Fruit fly (Drosophila melanogaster) whole organism, adult: ENCODE measurements around the gene Rh7.

Experiments used
- CG11617 ChIP-seq: fragments of 200-800 bp; sonication (Bioruptor generic); optimal IDR thresholded peaks from 2 replicates; lab custom pipeline; 2017; ENCODE audit warnings: mild to moderate bottlenecking, missing biosample characterization, missing genetic modification reagents, missing genetic modification characterization
- CG12768 ChIP-seq: fragments of 200-800 bp; sonication (Bioruptor generic); optimal IDR thresholded peaks from 2 replicates; lab custom pipeline; 2017; ENCODE audit warnings: missing biosample characterization, missing genetic modification characterization, mild to moderate bottlenecking, moderate library complexity, missing genetic modification reagents
- CG14711 ChIP-seq: fragments of 200-800 bp; sonication (Bioruptor generic); optimal IDR thresholded peaks from 2 replicates; lab custom pipeline; 2018; ENCODE audit warnings: missing biosample characterization, mild to moderate bottlenecking, missing genetic modification characterization, moderate library complexity
- CG1620 ChIP-seq: fragments of 200-800 bp; sonication (Bioruptor generic); optimal IDR thresholded peaks from 2 replicates; lab custom pipeline; 2016; ENCODE audit warnings: missing biosample characterization, missing genetic modification characterization
- CG33017 ChIP-seq: fragments of 200-800 bp; sonication (Bioruptor generic); optimal IDR thresholded peaks from 2 replicates; lab custom pipeline; 2018; ENCODE audit warnings: missing biosample characterization, mild to moderate bottlenecking, missing genetic modification characterization, moderate library complexity
- CG5204 ChIP-seq: fragments of 200-800 bp; sonication (Bioruptor generic); optimal IDR thresholded peaks from 2 replicates; lab custom pipeline; 2016; ENCODE audit warnings: missing biosample characterization, missing genetic modification characterization
- CG7045 ChIP-seq: fragments of 200-800 bp; sonication (Bioruptor generic); optimal IDR thresholded peaks from 2 replicates; lab custom pipeline; 2017; ENCODE audit warnings: missing biosample characterization, mild to moderate bottlenecking, missing genetic modification characterization
- CG7101 ChIP-seq: fragments of 200-800 bp; sonication (Bioruptor generic); optimal IDR thresholded peaks from 2 replicates; lab custom pipeline; 2018; ENCODE audit warnings: missing biosample characterization, mild to moderate bottlenecking, missing genetic modification characterization, moderate library complexity
- Clk ChIP-seq: fragments of 200-800 bp; sonication (Bioruptor generic); optimal IDR thresholded peaks from 2 replicates; lab custom pipeline; 2017; ENCODE audit warnings: missing biosample characterization, missing genetic modification characterization
- Crg-1 ChIP-seq: fragments of 200-800 bp; sonication (Bioruptor generic); optimal IDR thresholded peaks from 2 replicates; lab custom pipeline; 2016; ENCODE audit warnings: missing biosample characterization, missing genetic modification characterization
- Hr96 ChIP-seq: fragments of 200-800 bp; sonication (Bioruptor generic); optimal IDR thresholded peaks from 2 replicates; lab custom pipeline; 2016; ENCODE audit warnings: missing biosample characterization, missing genetic modification characterization
- Mnt ChIP-seq: fragments of 200-800 bp; sonication (Bioruptor generic); optimal IDR thresholded peaks from 2 replicates; lab custom pipeline; 2016; ENCODE audit warnings: missing biosample characterization, mild to moderate bottlenecking, missing genetic modification characterization
- bab1 ChIP-seq: fragments of 200-800 bp; sonication (Bioruptor generic); optimal IDR thresholded peaks from 3 replicates; lab custom pipeline; 2019; ENCODE audit warnings: missing biosample characterization, mild to moderate bottlenecking, missing genetic modification characterization, moderate library complexity
- cic ChIP-seq: fragments of 200-800 bp; sonication (Bioruptor generic); optimal IDR thresholded peaks from 2 replicates; lab custom pipeline; 2017; ENCODE audit warnings: missing biosample characterization, mild to moderate bottlenecking, missing genetic modification characterization, moderate library complexity
- cnc ChIP-seq, 2 experiments: fragments of >200 bp; optimal IDR thresholded peaks; 2 replicates each; lab custom pipeline; 2017
- kay ChIP-seq: fragments of 200-800 bp; sonication (Bioruptor generic); peaks from one replicate; lab custom pipeline; 2016; ENCODE audit warnings: missing biosample characterization, missing genetic modification characterization, borderline replicate concordance
- ovo ChIP-seq: fragments of 200-800 bp; sonication (Bioruptor generic); optimal IDR thresholded peaks from 2 replicates; lab custom pipeline; 2016; ENCODE audit warnings: missing biosample characterization, missing genetic modification characterization
- pad ChIP-seq: fragments of 200-800 bp; sonication (Bioruptor generic); optimal IDR thresholded peaks from 3 replicates; lab custom pipeline; 2017; ENCODE audit warnings: missing biosample characterization, missing genetic modification characterization, mild to moderate bottlenecking, moderate library complexity, missing genetic modification reagents
- tj ChIP-seq: fragments of 200-800 bp; sonication (Bioruptor generic); optimal IDR thresholded peaks from 3 replicates; lab custom pipeline; 2017; ENCODE audit warnings: missing biosample characterization, mild to moderate bottlenecking, missing genetic modification characterization, moderate library complexity
- toe ChIP-seq: fragments of 200-800 bp; sonication (Bioruptor generic); optimal IDR thresholded peaks from 2 replicates; lab custom pipeline; 2016; ENCODE audit warnings: missing biosample characterization, missing genetic modification characterization

Gene Rh7

DNA sequence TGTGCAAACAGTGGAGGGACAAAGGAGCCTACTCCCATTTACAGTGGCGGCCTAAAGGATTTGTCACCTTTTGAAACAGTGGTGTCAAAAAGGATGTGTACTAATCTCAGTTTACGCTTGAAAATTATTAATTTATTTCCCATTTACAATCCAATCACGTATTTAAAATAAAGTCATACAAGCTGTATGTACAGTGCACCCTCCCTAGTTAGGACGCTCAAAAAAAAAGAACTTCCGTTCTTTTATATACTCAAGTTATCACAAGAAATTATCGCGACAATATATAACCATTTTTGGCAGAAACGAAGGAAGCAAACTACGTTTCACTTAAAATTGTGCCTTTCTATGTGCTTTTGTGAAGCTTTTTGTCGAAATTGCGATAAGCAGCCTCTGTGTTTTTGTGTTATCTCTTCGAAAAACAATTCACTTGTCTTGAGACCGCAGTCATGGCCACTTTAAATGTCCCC is 36.0 kb downstream of the Rh7 start:
- TF ChIP-seq CG1620 (GFP tag; lab: Kevin White, UChicago) (peak; percentile 26), CG7101 (tag; lab: Kevin White, UChicago) (peak; percentile 29), CG14711 (tag; lab: Kevin White, UChicago) (peak; percentile 35), CG12768 (no peak), cic (GFP tag; lab: Kevin White, UChicago) (no peak), toe (no peak), CG11617 (GFP tag; lab: Kevin White, UChicago) (peak; percentile 19), Clk (GFP tag; lab: Kevin White, UChicago) (no peak), tj (no peak), ovo (GFP tag; lab: Kevin White, UChicago) (no peak), CG33017 (tag; lab: Kevin White, UChicago) (peak; percentile 33), Mnt (no peak), CG5204 (GFP tag; lab: Kevin White, UChicago) (no peak), Crg-1 (peak; percentile 12), bab1 (GFP tag; lab: Kevin White, UChicago) (no peak), CG7045 (GFP tag; lab: Kevin White, UChicago) (peak; percentile 49), Hr96 (GFP tag; lab: Kevin White, UChicago) (no peak), kay (GFP tag; lab: Kevin White, UChicago) (no peak), pad (GFP tag; lab: Kevin White, UChicago) (peak; percentile 7), cnc (optimal IDR thresholded peaks at IDR 0.05; lab: Kevin White, UChicago) (no peak)

DNA sequence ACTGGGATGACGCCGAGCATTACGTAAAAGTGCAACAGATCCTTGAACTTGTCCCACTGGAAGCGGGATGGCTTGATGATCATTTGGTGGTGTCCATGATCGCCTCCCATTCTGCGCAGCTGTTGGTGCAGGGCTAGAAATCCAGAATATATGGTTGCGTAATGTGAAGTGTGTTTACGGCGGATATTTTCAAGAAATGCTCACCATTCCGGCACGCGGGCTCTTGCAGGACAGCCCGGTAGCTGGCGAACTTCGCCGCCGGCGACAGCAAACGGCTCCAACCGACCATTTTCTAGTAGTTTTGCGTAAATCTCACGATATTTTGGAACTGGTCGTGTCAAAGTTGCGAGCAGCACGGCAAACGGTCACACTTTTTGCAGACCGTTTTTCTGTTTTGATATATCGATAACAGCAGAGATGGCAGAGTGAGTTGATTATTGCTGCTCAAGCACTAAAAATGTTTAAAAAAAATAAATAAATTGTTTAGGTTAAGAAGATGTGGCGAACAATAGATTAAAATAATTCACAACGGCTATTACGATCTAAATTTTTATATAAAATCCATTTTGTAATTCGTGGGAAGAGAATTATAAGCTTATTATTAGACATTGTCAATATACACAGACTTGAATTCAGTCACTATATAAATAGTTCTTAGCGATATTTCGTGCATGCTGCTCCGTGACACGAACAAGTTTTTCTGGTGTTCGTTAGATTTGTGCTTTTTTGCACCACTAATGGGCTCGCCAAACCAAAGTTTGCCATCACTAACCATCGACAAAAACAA is 37.0 kb downstream of the Rh7 start, which contains the start of the genes ND-SGDH and RhoGAP68F:
Gene ND-SGDH (minus strand): TSS at position 472 of the 787 bp plus-strand sequence.
Gene RhoGAP68F (plus strand): TSS at position 756 of the 787 bp plus-strand sequence.
- TF ChIP-seq CG7101 (tag; lab: Kevin White, UChicago) (peak; percentile 83), tj (peak; percentile 90), cnc (optimal IDR thresholded peaks at IDR 0.05; lab: Kevin White, UChicago) (no peak), CG33017 (tag; lab: Kevin White, UChicago) (peak; percentile 73), CG1620 (GFP tag; lab: Kevin White, UChicago) (peak; percentile 85), toe (peak; percentile 94), CG7045 (GFP tag; lab: Kevin White, UChicago) (peak; percentile 87), CG12768 (peak; percentile 88), CG14711 (tag; lab: Kevin White, UChicago) (peak; percentile 68), pad (GFP tag; lab: Kevin White, UChicago) (peak; percentile 70), bab1 (GFP tag; lab: Kevin White, UChicago) (peak; percentile 69), cic (GFP tag; lab: Kevin White, UChicago) (peak; percentile 48), Crg-1 (peak; percentile 77), Clk (GFP tag; lab: Kevin White, UChicago) (peak; percentile 85), Mnt (peak; percentile 73), CG11617 (GFP tag; lab: Kevin White, UChicago) (peak; percentile 85), kay (GFP tag; lab: Kevin White, UChicago) (no peak), Hr96 (GFP tag; lab: Kevin White, UChicago) (peak; percentile 88), ovo (GFP tag; lab: Kevin White, UChicago) (peak; percentile 61), CG5204 (GFP tag; lab: Kevin White, UChicago) (no peak)

DNA sequence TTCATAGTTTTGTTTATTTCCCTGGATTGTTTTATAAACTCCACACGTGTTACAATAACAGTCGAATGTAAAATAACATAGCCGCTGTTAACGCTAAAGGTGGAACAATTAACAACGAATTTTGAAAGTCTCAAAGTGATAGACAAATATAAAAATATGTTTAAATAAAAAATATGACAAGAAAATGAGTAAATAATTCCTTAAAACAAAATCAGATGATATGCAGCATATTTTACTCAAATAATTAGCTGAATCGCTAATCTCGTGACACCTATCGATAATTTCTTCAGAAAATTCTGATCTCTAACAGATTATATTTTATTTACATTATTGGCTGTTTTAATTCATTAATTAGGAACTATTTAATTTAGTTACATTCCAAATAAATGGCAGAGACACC is 38.7 kb downstream of the Rh7 start, which contains the start of the genes CG5645 and Atg12:
Gene CG5645 (minus strand): TSS at position 77 of the 400 bp plus-strand sequence.
Gene Atg12 (plus strand): TSS at position 338 of the 400 bp plus-strand sequence.
- TF ChIP-seq bab1 (GFP tag; lab: Kevin White, UChicago) (peak; percentile 93), tj (peak; percentile 46), CG5204 (GFP tag; lab: Kevin White, UChicago) (no peak), Mnt (peak; percentile 75), toe (peak; percentile 50), kay (GFP tag; lab: Kevin White, UChicago) (no peak), ovo (GFP tag; lab: Kevin White, UChicago) (no peak), Hr96 (GFP tag; lab: Kevin White, UChicago) (peak; percentile 24), Clk (GFP tag; lab: Kevin White, UChicago) (peak; percentile 1), Crg-1 (no peak), CG11617 (GFP tag; lab: Kevin White, UChicago) (peak; percentile 68), CG7045 (GFP tag; lab: Kevin White, UChicago) (peak; percentile 74), CG14711 (tag; lab: Kevin White, UChicago) (peak; percentile 84), cnc (optimal IDR thresholded peaks at IDR 0.05; lab: Kevin White, UChicago) (no peak), CG7101 (tag; lab: Kevin White, UChicago) (peak; percentile 83), pad (GFP tag; lab: Kevin White, UChicago) (peak; percentile 4), cic (GFP tag; lab: Kevin White, UChicago) (no peak), CG1620 (GFP tag; lab: Kevin White, UChicago) (peak; percentile 51), CG12768 (peak; percentile 67), CG33017 (tag; lab: Kevin White, UChicago) (peak; percentile 55)

DNA sequence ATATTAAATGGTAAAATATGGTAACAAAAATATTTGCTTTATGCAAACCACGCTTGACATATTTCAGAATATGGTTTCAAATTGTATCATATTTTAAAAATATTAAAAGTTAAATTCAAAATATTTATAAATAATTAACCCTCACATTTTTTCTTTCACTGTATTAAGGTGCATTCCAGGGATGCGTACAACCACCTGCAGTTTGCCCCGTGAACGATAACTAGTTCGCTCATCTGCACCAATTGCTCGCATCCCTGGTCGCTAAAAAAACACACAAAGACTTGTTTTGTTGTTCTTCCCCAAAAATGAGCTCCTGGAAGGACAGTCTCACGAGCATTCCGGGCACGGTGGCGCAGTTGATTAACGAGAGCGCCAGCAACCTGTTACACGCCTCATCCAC is 43.4 kb downstream of the Rh7 start, which contains the start of gene DEF8:
Gene DEF8 (plus strand): TSS at position 229 of the 400 bp plus-strand sequence.
- peak; percentile 48 for TF ChIP-seq pad (GFP tag; lab: Kevin White, UChicago)
- TF ChIP-seq CG33017 (tag; lab: Kevin White, UChicago), result peak; percentile 63
- peak; percentile 36 for TF ChIP-seq Crg-1
- peak; percentile 55 for TF ChIP-seq Hr96 (GFP tag; lab: Kevin White, UChicago)
- peak; percentile 84 for TF ChIP-seq CG11617 (GFP tag; lab: Kevin White, UChicago)
- peak; percentile 46 for TF ChIP-seq Clk (GFP tag; lab: Kevin White, UChicago)
- TF ChIP-seq CG12768, result peak; percentile 60
- no peak for TF ChIP-seq cic (GFP tag; lab: Kevin White, UChicago)
- TF ChIP-seq kay (GFP tag; lab: Kevin White, UChicago), result no peak
- peak; percentile 85 for TF ChIP-seq CG14711 (tag; lab: Kevin White, UChicago)
- peak; percentile 71 for TF ChIP-seq toe
- no peak for TF ChIP-seq cnc (optimal IDR thresholded peaks at IDR 0.05; lab: Kevin White, UChicago)
- TF ChIP-seq tj, result peak; percentile 49
- peak; percentile 80 for TF ChIP-seq bab1 (GFP tag; lab: Kevin White, UChicago)
- TF ChIP-seq Mnt, result peak; percentile 60
- peak; percentile 69 for TF ChIP-seq CG7045 (GFP tag; lab: Kevin White, UChicago)
- peak; percentile 71 for TF ChIP-seq CG1620 (GFP tag; lab: Kevin White, UChicago)
- peak; percentile 77 for TF ChIP-seq CG7101 (tag; lab: Kevin White, UChicago)
- peak; percentile 47 for TF ChIP-seq ovo (GFP tag; lab: Kevin White, UChicago)
- no peak for TF ChIP-seq CG5204 (GFP tag; lab: Kevin White, UChicago)
